Worm (Caenorhabditis elegans) whole organism, L4 larva: ENCODE results near the gene C56A3.8.

Source experiments
- D1046.2 ChIP-seq: fragments of 200-800 bp; sonication (Bioruptor generic); IDR thresholded peaks from 2 replicates; pipeline ENCODE4 v1.3.6; 2022; ENCODE audit warnings: missing genetic modification characterization, missing compliant biosample characterization
- F10B5.3 ChIP-seq: sonication (generic microtip); optimal IDR thresholded peaks from 2 replicates; lab custom pipeline; 2016; ENCODE audit warnings: mild to moderate bottlenecking, missing genetic modification characterization, missing compliant biosample characterization
- F26F4.8 ChIP-seq: fragments of 200-800 bp; sonication (Bioruptor generic); conservative IDR thresholded peaks from 2 replicates; pipeline ENCODE4 v1.3.6; 2022; ENCODE audit warnings: missing genetic modification characterization, missing compliant biosample characterization
- F44E2.7 ChIP-seq: fragments of 200-800 bp; sonication (Bioruptor generic); IDR thresholded peaks from 2 replicates; pipeline ENCODE4 v2.1.2; 2022; ENCODE audit warnings: missing genetic modification characterization, missing compliant biosample characterization
- F49E8.2 ChIP-seq: sonication (generic microtip); optimal IDR thresholded peaks from 2 replicates; lab custom pipeline; 2016; ENCODE audit warnings: missing compliant biosample characterization, mild to moderate bottlenecking, missing genetic modification characterization, borderline replicate concordance
- T20F7.1 ChIP-seq: fragments of 200-800 bp; sonication (Bioruptor generic); optimal IDR thresholded peaks from 2 replicates; lab custom pipeline; 2018; ENCODE audit warnings: mild to moderate bottlenecking, missing genetic modification characterization, missing compliant biosample characterization
- T26A8.4 ChIP-seq: fragments of 200-800 bp; sonication (Bioruptor generic); IDR thresholded peaks from 2 replicates; pipeline ENCODE4 v1.3.6; 2022; ENCODE audit warnings: missing genetic modification characterization, missing compliant biosample characterization
- Y105C5A.15 ChIP-seq: fragments of 200-800 bp; sonication (Bioruptor generic); IDR thresholded peaks from 2 replicates; pipeline ENCODE4 v1.3.6; 2022; ENCODE audit warnings: missing genetic modification characterization, missing compliant biosample characterization
- ZK337.2 ChIP-seq: fragments of 200-800 bp; sonication (Bioruptor generic); IDR thresholded peaks from 2 replicates; pipeline ENCODE4 v1.3.6; 2022; ENCODE audit warnings: missing genetic modification reagents, missing genetic modification characterization, missing compliant biosample characterization
- ZK546.5 ChIP-seq, 2 experiments: sonication (generic microtip); optimal IDR thresholded peaks; 2 replicates each; lab custom pipeline; 2017; ENCODE audit warnings: missing biosample characterization in 2 of 2, missing genetic modification characterization in 2 of 2
- aly-2 ChIP-seq: sonication (generic microtip); optimal IDR thresholded peaks from 2 replicates; lab custom pipeline; 2018; ENCODE audit warnings: missing biosample characterization, missing genetic modification characterization
- arid-1 ChIP-seq: fragments of 200-800 bp; sonication (Bioruptor generic); conservative IDR thresholded peaks from 2 replicates; pipeline ENCODE4 v1.3.6; 2022; ENCODE audit warnings: missing genetic modification reagents, missing genetic modification characterization, missing compliant biosample characterization
- ceh-32 ChIP-seq: sonication (generic microtip); optimal IDR thresholded peaks from 2 replicates; lab custom pipeline; 2016; ENCODE audit warnings: mild to moderate bottlenecking, missing genetic modification characterization, missing compliant biosample characterization; ENCODE audit not compliant: poor library complexity
- ctbp-1 ChIP-seq: fragments of 200-800 bp; sonication (Bioruptor generic); IDR thresholded peaks from 2 replicates; pipeline ENCODE4 v1.3.6; 2022; ENCODE audit warnings: missing genetic modification reagents, missing genetic modification characterization, missing compliant biosample characterization
- daf-12 ChIP-seq: fragments of 150-350 bp; optimal IDR thresholded peaks from 2 replicates; lab custom pipeline; 2014; ENCODE audit warnings: missing biosample characterization, missing genetic modification reagents, missing genetic modification characterization
- daf-19 ChIP-seq: fragments of 200-800 bp; sonication (Bioruptor generic); conservative IDR thresholded peaks from 2 replicates; pipeline ENCODE4 v1.3.6; 2022; ENCODE audit warnings: missing genetic modification characterization, missing compliant biosample characterization
- dmd-6 ChIP-seq: fragments of 200-800 bp; sonication (Bioruptor generic); IDR thresholded peaks from 2 replicates; pipeline ENCODE4 v1.3.6; 2022; ENCODE audit warnings: missing genetic modification reagents, missing genetic modification characterization, missing compliant biosample characterization
- dmd-8 ChIP-seq: fragments of 200-800 bp; sonication (Bioruptor generic); IDR thresholded peaks from 2 replicates; pipeline ENCODE4 v1.3.6; 2022; ENCODE audit warnings: missing genetic modification characterization, missing compliant biosample characterization
- duxl-1 ChIP-seq: sonication (generic microtip); optimal IDR thresholded peaks from 2 replicates; lab custom pipeline; 2016; ENCODE audit warnings: mild to moderate bottlenecking, missing genetic modification characterization, moderate library complexity, missing compliant biosample characterization; ENCODE audit not compliant: poor library complexity
- egl-27 ChIP-seq: sonication (generic microtip); optimal IDR thresholded peaks from 3 replicates; lab custom pipeline; 2017; ENCODE audit warnings: missing biosample characterization, missing genetic modification reagents, missing genetic modification characterization
- fos-1 ChIP-seq: fragments of 150-350 bp; optimal IDR thresholded peaks from 2 replicates; lab custom pipeline; 2014; ENCODE audit warnings: missing biosample characterization, missing genetic modification characterization
- hmg-1.1 ChIP-seq: fragments of 200-800 bp; sonication (Bioruptor generic); IDR thresholded peaks from 2 replicates; pipeline ENCODE4 v1.3.6; 2022; ENCODE audit warnings: missing genetic modification reagents, missing genetic modification characterization, missing compliant biosample characterization
- jun-1 ChIP-seq: fragments of 150-350 bp; optimal IDR thresholded peaks from 2 replicates; lab custom pipeline; 2014; ENCODE audit warnings: missing biosample characterization, missing genetic modification reagents, missing genetic modification characterization
- lin-38 ChIP-seq: fragments of 200-800 bp; sonication (Bioruptor generic); IDR thresholded peaks from 2 replicates; pipeline ENCODE4 v1.3.6; 2022; ENCODE audit warnings: missing genetic modification reagents, missing genetic modification characterization, missing compliant biosample characterization
- lir-3 ChIP-seq: sonication (generic microtip); optimal IDR thresholded peaks from 2 replicates; lab custom pipeline; 2016; ENCODE audit warnings: mild to moderate bottlenecking, missing genetic modification characterization, missing compliant biosample characterization
- lsy-2 ChIP-seq, 2 experiments: fragments of 150-350 bp in 1 of 2; sonication (generic microtip) in 1 of 2; optimal IDR thresholded peaks; 2 replicates each; lab custom pipeline; 2014 to 2017; ENCODE audit warnings: missing biosample characterization in 2 of 2, missing genetic modification characterization in 2 of 2
- madf-9 ChIP-seq: fragments of 200-800 bp; sonication (Bioruptor generic); conservative IDR thresholded peaks from 2 replicates; pipeline ENCODE4 v1.3.6; 2022; ENCODE audit warnings: missing genetic modification reagents, missing genetic modification characterization, missing compliant biosample characterization
- mdt-29 ChIP-seq: fragments of 200-800 bp; sonication (Bioruptor generic); IDR thresholded peaks from 2 replicates; pipeline ENCODE4 v1.3.6; 2022; ENCODE audit warnings: missing genetic modification reagents, missing genetic modification characterization, missing compliant biosample characterization
- mes-2 ChIP-seq: sonication (generic microtip); optimal IDR thresholded peaks from 2 replicates; lab custom pipeline; 2016; ENCODE audit warnings: missing genotype, mild to moderate bottlenecking, missing genetic modification characterization, missing compliant biosample characterization; ENCODE audit not compliant: poor library complexity, severe bottlenecking
- mxl-2 ChIP-seq: fragments of 200-800 bp; sonication (Bioruptor generic); conservative IDR thresholded peaks from 2 replicates; pipeline ENCODE4 v1.3.6; 2022; ENCODE audit warnings: missing genetic modification reagents, missing genetic modification characterization, missing compliant biosample characterization
- nhr-10 ChIP-seq: fragments of 150-350 bp; optimal IDR thresholded peaks from 2 replicates; lab custom pipeline; 2014; ENCODE audit warnings: missing biosample characterization, missing genetic modification characterization
- nhr-111 ChIP-seq: fragments of 200-800 bp; sonication (Bioruptor generic); optimal IDR thresholded peaks from 2 replicates; lab custom pipeline; 2018; ENCODE audit warnings: mild to moderate bottlenecking, missing genetic modification characterization, missing compliant biosample characterization
- nhr-41 ChIP-seq: fragments of 200-800 bp; sonication (Bioruptor generic); IDR thresholded peaks from 2 replicates; pipeline ENCODE4 v1.3.6; 2022; ENCODE audit warnings: missing genetic modification reagents, missing genetic modification characterization, missing compliant biosample characterization
- nhr-48 ChIP-seq: sonication (generic microtip); optimal IDR thresholded peaks from 2 replicates; lab custom pipeline; 2016; ENCODE audit warnings: mild to moderate bottlenecking, missing genetic modification characterization, missing compliant biosample characterization
- nhr-6 ChIP-seq: fragments of 150-350 bp; optimal IDR thresholded peaks from 2 replicates; lab custom pipeline; 2014; ENCODE audit warnings: missing biosample characterization, missing genetic modification characterization
- nhr-77 ChIP-seq: fragments of 150-350 bp; optimal IDR thresholded peaks from 2 replicates; lab custom pipeline; 2014; ENCODE audit warnings: missing biosample characterization, missing genetic modification characterization
- pha-4 ChIP-seq, 2 experiments: fragments of 150-350 bp in 1 of 2; fragments of 200-800 bp in 1 of 2; sonication (Bioruptor generic) in 1 of 2; IDR thresholded peaks in 1 of 2; optimal IDR thresholded peaks in 1 of 2; 2 replicates each; pipeline versions ENCODE4 v1.3.6 to Lab custom; 2014 to 2022; ENCODE audit warnings: missing genetic modification characterization in 2 of 2, missing genetic modification reagents in 2 of 2, missing biosample characterization in 1 of 2, missing compliant biosample characterization in 1 of 2
- pqm-1 ChIP-seq: sonication (generic microtip); optimal IDR thresholded peaks from 2 replicates; lab custom pipeline; 2017; ENCODE audit warnings: missing biosample characterization, missing genetic modification characterization
- rbr-2 ChIP-seq: sonication (generic microtip); optimal IDR thresholded peaks from 2 replicates; lab custom pipeline; 2016; ENCODE audit warnings: missing genotype, missing genetic modification characterization, missing compliant biosample characterization
- set-16 ChIP-seq: fragments of 200-800 bp; sonication (Bioruptor generic); IDR thresholded peaks from 2 replicates; pipeline ENCODE4 v1.3.6; 2022; ENCODE audit warnings: missing genetic modification reagents, missing genetic modification characterization, missing compliant biosample characterization
- snpc-1.2 ChIP-seq: fragments of 200-800 bp; sonication (Bioruptor generic); IDR thresholded peaks from 2 replicates; pipeline ENCODE4 v1.3.6; 2022; ENCODE audit warnings: missing genetic modification reagents, missing genetic modification characterization, missing compliant biosample characterization
- spr-3 ChIP-seq: fragments of 200-800 bp; sonication (Bioruptor generic); optimal IDR thresholded peaks from 2 replicates; lab custom pipeline; 2018; ENCODE audit warnings: mild to moderate bottlenecking, missing genetic modification characterization, missing compliant biosample characterization
- tag-97 ChIP-seq: fragments of 200-800 bp; sonication (Bioruptor generic); IDR thresholded peaks from 2 replicates; pipeline ENCODE4 v1.3.6; 2022; ENCODE audit warnings: missing genetic modification characterization, missing compliant biosample characterization
- tra-1 ChIP-seq: fragments of 200-800 bp; sonication (Bioruptor generic); IDR thresholded peaks from 2 replicates; pipeline ENCODE4 v1.3.6; 2022; ENCODE audit warnings: missing genetic modification reagents, missing genetic modification characterization, missing compliant biosample characterization
- unc-39 ChIP-seq: sonication (generic microtip); optimal IDR thresholded peaks from 2 replicates; lab custom pipeline; 2017; ENCODE audit warnings: missing biosample characterization, missing genetic modification characterization
- zag-1 ChIP-seq: fragments of 150-350 bp; optimal IDR thresholded peaks from 2 replicates; lab custom pipeline; 2014; ENCODE audit warnings: missing biosample characterization, missing genetic modification characterization
- zfp-2 ChIP-seq: sonication (generic microtip); optimal IDR thresholded peaks from 2 replicates; lab custom pipeline; 2016; ENCODE audit warnings: mild to moderate bottlenecking, missing genetic modification characterization, missing compliant biosample characterization
- zfp-3 ChIP-seq: fragments of 200-800 bp; sonication (Bioruptor generic); conservative IDR thresholded peaks from 2 replicates; pipeline ENCODE4 v1.3.6; 2022; ENCODE audit warnings: missing genetic modification reagents, missing genetic modification characterization, missing compliant biosample characterization
- ztf-7 ChIP-seq: fragments of 150-350 bp; optimal IDR thresholded peaks from 2 replicates; lab custom pipeline; 2014; ENCODE audit warnings: missing biosample characterization, missing genetic modification characterization

C56A3.8 gene

ce11 chrV:13566967-13567366 lies 6.9 kb downstream of the C56A3.8 start (continued):
- TF ChIP-seq D1046.2 (0 out of 2 replicates have a peak, but pooled peaks have one; percentile 9), Y105C5A.15 (GFP tag; lab: Robert Waterston, UW) (no peak), zfp-2 (tag; lab: Kevin White, UChicago) (no peak), nhr-41 (GFP tag; lab: Robert Waterston, UW) (no peak), egl-27 (tag; lab: Kevin White, UChicago) (no peak), arid-1 (no peak), lin-38 (GFP tag; lab: Robert Waterston, UW) (peak; percentile 69), hmg-1.1 (no peak), snpc-1.2 (GFP tag; lab: Robert Waterston, UW) (no peak), mdt-29 (GFP tag; lab: Robert Waterston, UW) (peak; percentile 32; the same call in 1 of the 2 replicates), fos-1 (tag; lab: Kevin White, UChicago) (no peak), nhr-111 (GFP tag; lab: Kevin White, UChicago) (no peak), F49E8.2 (tag; lab: Kevin White, UChicago) (no peak), nhr-77 (no peak), pqm-1 (tag; lab: Kevin White, UChicago) (no peak), duxl-1 (tag; lab: Kevin White, UChicago) (no peak), daf-12 (tag; lab: Kevin White, UChicago) (no peak), dmd-6 (GFP tag; lab: Robert Waterston, UW) (0 out of 2 replicates have a peak, but pooled peaks have one; percentile 42), jun-1 (tag; lab: Kevin White, UChicago) (no peak), unc-39 (no peak), daf-19 (GFP tag; lab: Robert Waterston, UW) (no peak), rbr-2 (tag; lab: Kevin White, UChicago) (no peak), tag-97 (GFP tag; lab: Robert Waterston, UW) (no peak), mes-2 (tag; lab: Kevin White, UChicago) (peak; percentile 45), T20F7.1 (GFP tag; lab: Kevin White, UChicago) (peak; percentile 40), ZK337.2 (GFP tag; lab: Robert Waterston, UW) (no peak), zfp-3 (GFP tag; lab: Robert Waterston, UW) (no peak; the same call in 1 of the 2 replicates), F26F4.8 (GFP tag; lab: Robert Waterston, UW) (no peak; the same call in 1 of the 2 replicates), spr-3 (GFP tag; lab: Kevin White, UChicago) (peak; percentile 7), lsy-2 (tag; optimal IDR thresholded peaks at IDR 0.05; lab: Kevin White, UChicago) (peak in 1 of 2 experiments; percentile 14), ztf-7 (tag; lab: Kevin White, UChicago) (no peak), tra-1 (GFP tag; lab: Robert Waterston, UW) (peak; percentile 46; the same call in 1 of the 2 replicates), ZK546.5 (tag; optimal IDR thresholded peaks at IDR 0.05; lab: Kevin White, UChicago) (no peak), dmd-8 (no peak; the same call in 1 of the 2 replicates)

- no peak for TF ChIP-seq nhr-10 (tag; lab: Kevin White, UChicago)
- TF ChIP-seq nhr-77 = no peak
- no peak for TF ChIP-seq spr-3 (GFP tag; lab: Kevin White, UChicago)
- no peak for TF ChIP-seq dmd-8
- TF ChIP-seq madf-9 (GFP tag; lab: Robert Waterston, UW) = no peak
- no peak for TF ChIP-seq ztf-7 (tag; lab: Kevin White, UChicago)
- TF ChIP-seq pha-4 (GFP tag; IDR thresholded peaks at IDR 0.05; lab: Robert Waterston, UW) = no peak
- no peak for TF ChIP-seq pha-4 (tag; optimal IDR thresholded peaks at IDR 0.05; lab: Kevin White, UChicago)
- no peak for TF ChIP-seq T26A8.4 (GFP tag; lab: Robert Waterston, UW)
- TF ChIP-seq tra-1 (GFP tag; lab: Robert Waterston, UW) = no peak
- no peak for TF ChIP-seq egl-27 (tag; lab: Kevin White, UChicago)
- TF ChIP-seq F10B5.3 (tag; lab: Kevin White, UChicago) = no peak
- TF ChIP-seq tag-97 (GFP tag; lab: Robert Waterston, UW) = no peak
- no peak for TF ChIP-seq nhr-48 (tag; lab: Kevin White, UChicago)
- peak; percentile 90 for TF ChIP-seq nhr-6 (tag; lab: Kevin White, UChicago)
- peak in 1 of 2 experiments; percentile 65 for TF ChIP-seq lsy-2 (tag; optimal IDR thresholded peaks at IDR 0.05; lab: Kevin White, UChicago)
- no peak for TF ChIP-seq nhr-41 (GFP tag; lab: Robert Waterston, UW)
- no peak for TF ChIP-seq aly-2 (tag; lab: Kevin White, UChicago)
- no peak for TF ChIP-seq mxl-2 (GFP tag; lab: Robert Waterston, UW)
- TF ChIP-seq set-16 (GFP tag; lab: Robert Waterston, UW) = no peak
- TF ChIP-seq lir-3 (tag; lab: Kevin White, UChicago) = no peak
- no peak for TF ChIP-seq zfp-3 (GFP tag; lab: Robert Waterston, UW)
- no peak for TF ChIP-seq ceh-32 (tag; lab: Kevin White, UChicago)
- no peak for TF ChIP-seq zag-1
- TF ChIP-seq ctbp-1 (GFP tag; lab: Robert Waterston, UW) = no peak
- TF ChIP-seq F44E2.7 = no peak
Observed at ce11 chrV:13568533-13568932, 8.5 kb downstream of the C56A3.8 start, which contains the start of the genes nuaf-1 and bir-2. Gene nuaf-1, minus strand, starts transcription at chrV:13568630. Gene bir-2, plus strand, starts transcription at chrV:13568850.
